Fruit fly (Drosophila melanogaster) whole organism, adult: Measurements from ENCODE around the gene MTA1-like.

Experiments
- CG12768 ChIP-seq: fragments of 200-800 bp; sonication (Bioruptor generic); optimal IDR thresholded peaks from 2 replicates; lab custom pipeline; 2017; ENCODE audit warnings: missing biosample characterization, missing genetic modification characterization, mild to moderate bottlenecking, moderate library complexity, missing genetic modification reagents
- CG1620 ChIP-seq: fragments of 200-800 bp; sonication (Bioruptor generic); optimal IDR thresholded peaks from 2 replicates; lab custom pipeline; 2016; ENCODE audit warnings: missing biosample characterization, missing genetic modification characterization
- CG33017 ChIP-seq: fragments of 200-800 bp; sonication (Bioruptor generic); optimal IDR thresholded peaks from 2 replicates; lab custom pipeline; 2018; ENCODE audit warnings: missing biosample characterization, mild to moderate bottlenecking, missing genetic modification characterization, moderate library complexity
- CG5204 ChIP-seq: fragments of 200-800 bp; sonication (Bioruptor generic); optimal IDR thresholded peaks from 2 replicates; lab custom pipeline; 2016; ENCODE audit warnings: missing biosample characterization, missing genetic modification characterization
- CG7045 ChIP-seq: fragments of 200-800 bp; sonication (Bioruptor generic); optimal IDR thresholded peaks from 2 replicates; lab custom pipeline; 2017; ENCODE audit warnings: missing biosample characterization, mild to moderate bottlenecking, missing genetic modification characterization
- CG7101 ChIP-seq: fragments of 200-800 bp; sonication (Bioruptor generic); optimal IDR thresholded peaks from 2 replicates; lab custom pipeline; 2018; ENCODE audit warnings: missing biosample characterization, mild to moderate bottlenecking, missing genetic modification characterization, moderate library complexity
- Clk ChIP-seq: fragments of 200-800 bp; sonication (Bioruptor generic); optimal IDR thresholded peaks from 2 replicates; lab custom pipeline; 2017; ENCODE audit warnings: missing biosample characterization, missing genetic modification characterization
- Hr96 ChIP-seq: fragments of 200-800 bp; sonication (Bioruptor generic); optimal IDR thresholded peaks from 2 replicates; lab custom pipeline; 2016; ENCODE audit warnings: missing biosample characterization, missing genetic modification characterization
- bab1 ChIP-seq: fragments of 200-800 bp; sonication (Bioruptor generic); optimal IDR thresholded peaks from 3 replicates; lab custom pipeline; 2019; ENCODE audit warnings: missing biosample characterization, mild to moderate bottlenecking, missing genetic modification characterization, moderate library complexity
- ovo ChIP-seq: fragments of 200-800 bp; sonication (Bioruptor generic); optimal IDR thresholded peaks from 2 replicates; lab custom pipeline; 2016; ENCODE audit warnings: missing biosample characterization, missing genetic modification characterization
- pad ChIP-seq: fragments of 200-800 bp; sonication (Bioruptor generic); optimal IDR thresholded peaks from 3 replicates; lab custom pipeline; 2017; ENCODE audit warnings: missing biosample characterization, missing genetic modification characterization, mild to moderate bottlenecking, moderate library complexity, missing genetic modification reagents
- tj ChIP-seq: fragments of 200-800 bp; sonication (Bioruptor generic); optimal IDR thresholded peaks from 3 replicates; lab custom pipeline; 2017; ENCODE audit warnings: missing biosample characterization, mild to moderate bottlenecking, missing genetic modification characterization, moderate library complexity
- toe ChIP-seq: fragments of 200-800 bp; sonication (Bioruptor generic); optimal IDR thresholded peaks from 2 replicates; lab custom pipeline; 2016; ENCODE audit warnings: missing biosample characterization, missing genetic modification characterization

- TF ChIP-seq CG12768 (peak; percentile 96), CG7101 (peak; percentile 91), CG33017 (tag; lab: Kevin White, UChicago) (peak; percentile 81), CG5204 (GFP tag; lab: Kevin White, UChicago) (peak; percentile 83), tj (GFP tag; lab: Kevin White, UChicago) (peak; percentile 41), ovo (GFP tag; lab: Kevin White, UChicago) (peak; percentile 99), bab1 (GFP tag; lab: Kevin White, UChicago) (peak; percentile 68), toe (GFP tag; lab: Kevin White, UChicago) (peak; percentile 93), CG7045 (GFP tag; lab: Kevin White, UChicago) (peak; percentile 91), Clk (GFP tag; lab: Kevin White, UChicago) (peak; percentile 85), CG1620 (GFP tag; lab: Kevin White, UChicago) (peak; percentile 95), pad (GFP tag; lab: Kevin White, UChicago) (peak; percentile 96), Hr96 (GFP tag; lab: Kevin White, UChicago) (peak; percentile 87)
Measured at dm6 chr3R:5622985-5623630, 25.4 kb downstream of the MTA1-like start.
